Worm (Caenorhabditis elegans): Measurements from ENCODE around the gene D1086.17.

ce11 chrV:14094546-14094945, 26.9 kb downstream of the D1086.17 start:
- TF ChIP-seq aly-1 (tag; optimal IDR thresholded peaks at IDR 0.05) (no peak), hmg-4 (GFP tag; optimal IDR thresholded peaks at IDR 0.05) (no peak), hnd-1 (tag; optimal IDR thresholded peaks at IDR 0.05) (no peak), B0310.2 (tag; optimal IDR thresholded peaks at IDR 0.05) (no peak), pes-1 (GFP tag; IDR thresholded peaks at IDR 0.05) (no peak), F13C5.2 (tag; optimal IDR thresholded peaks at IDR 0.05) (no peak), hmbx-1 (tag; optimal IDR thresholded peaks at IDR 0.05) (no peak), ets-7 (tag; optimal IDR thresholded peaks at IDR 0.05) (no peak), tbx-37 (GFP tag; conservative IDR thresholded peaks at IDR 0.05) (no peak), ama-1 (optimal IDR thresholded peaks at IDR 0.05) (no peak)

Measured in whole organism, early embryonic.